Worm (Caenorhabditis elegans): Measurements from ENCODE around the gene F16B12.7.
A peak's percentile ranks its signal among the peaks of the same experiment; 100 is the strongest.

DNA sequence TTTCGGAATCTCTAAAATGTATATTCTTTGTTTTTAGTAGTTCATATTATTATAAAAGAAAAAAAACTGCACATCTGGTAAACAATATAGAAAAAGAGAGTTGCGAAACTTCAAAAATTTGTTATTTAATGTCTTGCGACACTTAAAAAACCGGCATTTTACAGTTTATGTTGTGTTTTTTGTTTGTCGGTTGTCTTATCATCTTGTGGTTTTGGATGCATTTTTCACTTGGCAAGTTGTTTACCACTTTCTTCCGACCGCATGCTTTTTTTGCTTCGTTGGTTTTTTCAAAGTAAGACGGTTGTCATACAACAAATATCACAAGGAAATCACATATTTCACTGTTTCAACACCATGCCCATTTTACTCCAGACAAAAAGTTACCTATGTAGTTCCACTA is 37.3 kb downstream of the F16B12.7 start:
- no peak for TF ChIP-seq pax-3 (tag; optimal IDR thresholded peaks at IDR 0.05)
- TF ChIP-seq ztf-11 (tag; optimal IDR thresholded peaks at IDR 0.05) = no peak
- TF ChIP-seq lsy-2 (tag; optimal IDR thresholded peaks at IDR 0.05) = no peak
- TF ChIP-seq lin-35 (GFP tag; optimal IDR thresholded peaks at IDR 0.05) = peak in 1 of 2 experiments; percentile 37
- TF ChIP-seq zip-4 (GFP tag; optimal IDR thresholded peaks at IDR 0.05) = no peak
- TF ChIP-seq unc-62 (GFP tag; optimal IDR thresholded peaks at IDR 0.05) = no peak
- TF ChIP-seq elt-3 (tag; optimal IDR thresholded peaks at IDR 0.05) = no peak
- no peak for TF ChIP-seq ets-5 (GFP tag; IDR thresholded peaks at IDR 0.05)
- TF ChIP-seq mdl-1 (tag; optimal IDR thresholded peaks at IDR 0.05) = peak in 1 of 2 experiments; percentile 11
- TF ChIP-seq hpl-2 (GFP tag; optimal IDR thresholded peaks at IDR 0.05) = no peak
- no peak for TF ChIP-seq nhr-90 (tag; optimal IDR thresholded peaks at IDR 0.05; ENCODE audit: poor library complexity)
- no peak for TF ChIP-seq efl-1 (optimal IDR thresholded peaks at IDR 0.05)
- no peak for TF ChIP-seq efl-1 (GFP tag; optimal IDR thresholded peaks at IDR 0.05 in 1 of 2)
- TF ChIP-seq lir-3 (tag; optimal IDR thresholded peaks at IDR 0.05; ENCODE audit: poor library complexity) = no peak
- no peak for TF ChIP-seq aha-1 (tag; optimal IDR thresholded peaks at IDR 0.05)

All from whole organism, L1 larva.